Worm (Caenorhabditis elegans) whole organism, L2 larva: ENCODE data around the gene zig-12.
A peak's percentile ranks its signal among the peaks of the same experiment; 100 is the strongest.

Experiments
- C34F6.9 ChIP-seq: fragments of 150-350 bp; optimal IDR thresholded peaks from 2 replicates; lab custom pipeline; 2014; ENCODE audit warnings: missing biosample characterization, missing genetic modification characterization
- F13H6.1 ChIP-seq: sonication (generic microtip); optimal IDR thresholded peaks from 2 replicates; lab custom pipeline; 2016; ENCODE audit warnings: missing genetic modification characterization, missing compliant biosample characterization
- aly-2 ChIP-seq: fragments of 150-350 bp; optimal IDR thresholded peaks from 2 replicates; lab custom pipeline; 2014; ENCODE audit warnings: missing biosample characterization, missing genetic modification characterization
- ama-1 ChIP-seq: fragments of 150-350 bp; optimal IDR thresholded peaks from 2 replicates; lab custom pipeline; 2018; ENCODE audit warnings: inconsistent platforms
- blmp-1 ChIP-seq: sonication (generic microtip); optimal IDR thresholded peaks from 2 replicates; lab custom pipeline; 2017; ENCODE audit warnings: missing genetic modification characterization, mild to moderate bottlenecking, missing compliant biosample characterization, antibody characterized with exemption, moderate library complexity; ENCODE audit not compliant: insufficient read depth
- ceh-82 ChIP-seq: fragments of 150-350 bp; optimal IDR thresholded peaks from 2 replicates; lab custom pipeline; 2014; ENCODE audit warnings: missing biosample characterization, missing genetic modification characterization
- crh-2 ChIP-seq: sonication (generic microtip); optimal IDR thresholded peaks from 2 replicates; lab custom pipeline; 2017; ENCODE audit warnings: missing biosample characterization, missing genetic modification characterization
- dmd-4 ChIP-seq: sonication (generic microtip); optimal IDR thresholded peaks from 2 replicates; lab custom pipeline; 2017; ENCODE audit warnings: missing biosample characterization, missing genetic modification characterization
- egl-27 ChIP-seq: sonication (generic microtip); optimal IDR thresholded peaks from 3 replicates; lab custom pipeline; 2017; ENCODE audit warnings: missing biosample characterization, missing genetic modification reagents, missing genetic modification characterization
- elt-1 ChIP-seq: fragments of 150-350 bp; optimal IDR thresholded peaks from 2 replicates; lab custom pipeline; 2014; ENCODE audit warnings: missing biosample characterization, missing genetic modification characterization
- elt-3 ChIP-seq: sonication (generic microtip); optimal IDR thresholded peaks from 2 replicates; lab custom pipeline; 2017; ENCODE audit warnings: missing biosample characterization, missing genetic modification characterization
- gmeb-1 ChIP-seq: fragments of 150-350 bp; optimal IDR thresholded peaks from 2 replicates; lab custom pipeline; 2014; ENCODE audit warnings: missing biosample characterization, missing genetic modification characterization
- lin-11 ChIP-seq: fragments of 150-350 bp; sonication (generic microtip); optimal IDR thresholded peaks from 2 replicates; lab custom pipeline; 2014; ENCODE audit warnings: missing biosample characterization, missing genetic modification characterization, inconsistent platforms, mixed read lengths
- lin-13 ChIP-seq: fragments of 150-350 bp; optimal IDR thresholded peaks from 2 replicates; lab custom pipeline; 2014; ENCODE audit warnings: missing biosample characterization, missing genetic modification reagents, missing genetic modification characterization
- lin-39 ChIP-seq: fragments of 150-350 bp; optimal IDR thresholded peaks from 2 replicates; lab custom pipeline; 2014; ENCODE audit warnings: missing biosample characterization, missing genetic modification reagents, missing genetic modification characterization
- lsy-2 ChIP-seq, 2 experiments: fragments of 150-350 bp in 1 of 2; sonication (generic microtip) in 1 of 2; optimal IDR thresholded peaks; 2 replicates each; lab custom pipeline; 2014 to 2017; ENCODE audit warnings: missing biosample characterization in 2 of 2, missing genetic modification characterization in 2 of 2
- mab-5 ChIP-seq: fragments of 150-350 bp; optimal IDR thresholded peaks from 2 replicates; lab custom pipeline; 2014; ENCODE audit warnings: missing biosample characterization, missing genetic modification characterization
- mbf-1 ChIP-seq: sonication (generic microtip); optimal IDR thresholded peaks from 2 replicates; lab custom pipeline; 2017; ENCODE audit warnings: missing biosample characterization, missing genetic modification characterization
- mdl-1 ChIP-seq, 2 experiments: fragments of 150-350 bp in 1 of 2; sonication (generic microtip) in 1 of 2; optimal IDR thresholded peaks; 2 replicates each; lab custom pipeline; 2017; ENCODE audit warnings: missing biosample characterization in 2 of 2, missing genetic modification characterization in 2 of 2
- nhr-10 ChIP-seq: sonication (generic microtip); optimal IDR thresholded peaks from 2 replicates; lab custom pipeline; 2017; ENCODE audit warnings: missing biosample characterization, missing genetic modification characterization
- nhr-11 ChIP-seq: fragments of 150-350 bp; optimal IDR thresholded peaks from 2 replicates; lab custom pipeline; 2014; ENCODE audit warnings: missing biosample characterization, missing genetic modification characterization
- nhr-12 ChIP-seq: fragments of 150-350 bp; optimal IDR thresholded peaks from 2 replicates; lab custom pipeline; 2014; ENCODE audit warnings: missing biosample characterization, missing genetic modification characterization
- nhr-129 ChIP-seq: fragments of 150-350 bp; optimal IDR thresholded peaks from 2 replicates; lab custom pipeline; 2014; ENCODE audit warnings: missing biosample characterization, missing genetic modification characterization
- nhr-21 ChIP-seq: fragments of 150-350 bp; optimal IDR thresholded peaks from 2 replicates; lab custom pipeline; 2014; ENCODE audit warnings: missing biosample characterization, missing genetic modification characterization
- nhr-237 ChIP-seq: fragments of 150-350 bp; optimal IDR thresholded peaks from 2 replicates; lab custom pipeline; 2014; ENCODE audit warnings: missing biosample characterization, missing genetic modification characterization
- nhr-25 ChIP-seq: fragments of 150-350 bp; sonication (generic microtip); optimal IDR thresholded peaks from 3 replicates; lab custom pipeline; 2014; ENCODE audit warnings: missing biosample characterization, missing genetic modification characterization
- nhr-6 ChIP-seq: fragments of 150-350 bp; optimal IDR thresholded peaks from 2 replicates; lab custom pipeline; 2014; ENCODE audit warnings: missing biosample characterization, missing genetic modification characterization
- nhr-77 ChIP-seq: fragments of 150-350 bp; optimal IDR thresholded peaks from 2 replicates; lab custom pipeline; 2014; ENCODE audit warnings: missing biosample characterization, missing genetic modification characterization
- peb-1 ChIP-seq: fragments of 150-350 bp; optimal IDR thresholded peaks from 2 replicates; lab custom pipeline; 2014; ENCODE audit warnings: missing biosample characterization, missing genetic modification characterization
- sem-4 ChIP-seq: fragments of 150-350 bp; optimal IDR thresholded peaks from 2 replicates; lab custom pipeline; 2014; ENCODE audit warnings: missing biosample characterization, missing genetic modification reagents, missing genetic modification characterization
- skn-1 ChIP-seq: sonication (generic microtip); optimal IDR thresholded peaks from 2 replicates; lab custom pipeline; 2017; ENCODE audit warnings: missing biosample characterization, missing genetic modification characterization
- sma-3 ChIP-seq: sonication (generic microtip); optimal IDR thresholded peaks from 2 replicates; lab custom pipeline; 2016; ENCODE audit warnings: missing genetic modification reagents, missing genetic modification characterization, missing compliant biosample characterization
- sma-9 ChIP-seq, 2 experiments: fragments of 150-350 bp in 1 of 2; sonication (generic microtip) in 1 of 2; optimal IDR thresholded peaks; 2 replicates each; lab custom pipeline; 2014 to 2016; ENCODE audit warnings: missing genetic modification characterization in 2 of 2, mild to moderate bottlenecking in 1 of 2, missing biosample characterization in 1 of 2, missing compliant biosample characterization in 1 of 2, missing genetic modification reagents in 1 of 2, moderate library complexity in 1 of 2
- snpc-4 ChIP-seq: fragments of 150-350 bp; optimal IDR thresholded peaks from 2 replicates; lab custom pipeline; 2014; ENCODE audit warnings: missing biosample characterization, missing genetic modification characterization
- unc-39 ChIP-seq: fragments of 150-350 bp; optimal IDR thresholded peaks from 2 replicates; lab custom pipeline; 2014; ENCODE audit warnings: missing biosample characterization, missing genetic modification characterization
- unc-55 ChIP-seq: fragments of 150-350 bp; sonication (generic microtip); optimal IDR thresholded peaks from 3 replicates; lab custom pipeline; 2014; ENCODE audit warnings: missing biosample characterization, missing genetic modification reagents, missing genetic modification characterization
- zag-1 ChIP-seq: fragments of 150-350 bp; optimal IDR thresholded peaks from 2 replicates; lab custom pipeline; 2014; ENCODE audit warnings: missing biosample characterization, missing genetic modification characterization
- ztf-1 ChIP-seq: fragments of 200-800 bp; sonication (Bioruptor generic); conservative IDR thresholded peaks from 2 replicates; pipeline ENCODE4 v1.3.6; 2022; ENCODE audit warnings: missing genetic modification characterization, missing compliant biosample characterization
- ztf-11 ChIP-seq: sonication (generic microtip); optimal IDR thresholded peaks from 2 replicates; lab custom pipeline; 2017; ENCODE audit warnings: missing biosample characterization, missing genetic modification characterization

zig-12 gene

DNA sequence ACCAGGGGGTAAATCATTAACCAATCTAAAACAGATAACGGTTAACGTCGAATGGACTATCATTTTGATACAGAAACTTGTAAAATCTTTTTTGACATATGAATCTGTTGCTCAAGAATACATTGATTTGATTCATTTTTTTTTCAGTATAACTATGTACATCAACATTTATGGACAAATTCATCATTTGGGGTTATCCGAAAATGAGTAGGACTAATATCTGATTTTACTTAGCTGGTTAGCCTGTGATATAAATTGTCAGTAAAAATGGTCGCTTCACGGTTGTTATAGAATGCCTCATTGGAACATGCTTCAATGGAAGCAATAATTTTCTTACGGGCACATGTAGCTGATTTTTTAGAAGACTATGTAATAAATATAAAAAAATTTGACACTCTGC, 33.9 kb downstream of the zig-12 start:
- TF ChIP-seq ztf-11 (tag; lab: Kevin White, UChicago), result no peak
- TF ChIP-seq crh-2 (tag; lab: Kevin White, UChicago), result no peak
- TF ChIP-seq nhr-77, result no peak
- no peak for TF ChIP-seq snpc-4
- TF ChIP-seq C34F6.9 (tag; lab: Kevin White, UChicago), result no peak
- TF ChIP-seq mab-5, result no peak
- no peak for TF ChIP-seq nhr-6
- TF ChIP-seq blmp-1, result no peak
- no peak for TF ChIP-seq nhr-21
- no peak for TF ChIP-seq elt-3 (tag; lab: Kevin White, UChicago)
- no peak for TF ChIP-seq ceh-82 (tag; lab: Kevin White, UChicago)
- no peak for TF ChIP-seq nhr-237 (tag; lab: Kevin White, UChicago)
- no peak for TF ChIP-seq sma-3
- TF ChIP-seq, all 48 proteins: peak for 0

DNA sequence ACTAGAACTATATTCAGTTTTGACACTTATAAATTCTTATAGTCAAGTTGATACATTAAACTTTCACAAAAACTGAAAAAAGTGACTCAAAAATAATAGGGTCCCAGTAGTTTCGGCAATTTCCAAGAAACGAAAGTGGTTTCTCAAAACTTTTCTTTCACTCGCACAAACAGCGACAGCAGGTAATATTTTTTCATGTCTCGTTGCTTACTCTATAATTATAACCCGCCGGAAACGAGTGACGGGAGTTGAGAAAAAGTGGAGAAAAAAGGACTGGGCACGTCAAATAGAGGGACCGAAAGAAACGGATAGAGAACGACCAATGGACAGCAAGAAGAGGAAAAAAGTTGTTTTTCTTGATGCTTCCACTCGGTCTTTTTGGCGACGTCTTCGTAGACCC, 36.2 kb downstream of the zig-12 start:
- TF ChIP-seq lsy-2 (tag; optimal IDR thresholded peaks at IDR 0.05; lab: Kevin White, UChicago) (no peak), nhr-12 (tag; lab: Kevin White, UChicago) (no peak), crh-2 (tag; lab: Kevin White, UChicago) (no peak), nhr-21 (no peak), unc-55 (GFP tag; lab: Kevin White, UChicago) (no peak), elt-1 (tag; lab: Kevin White, UChicago) (no peak), gmeb-1 (tag; lab: Kevin White, UChicago) (no peak), zag-1 (tag; lab: Kevin White, UChicago) (no peak)
- TF ChIP-seq, all 48 proteins: peak for 0

- TF ChIP-seq gmeb-1 (tag; lab: Kevin White, UChicago) (no peak), elt-1 (tag; lab: Kevin White, UChicago) (no peak), mab-5 (no peak), aly-2 (no peak), mdl-1 (tag; optimal IDR thresholded peaks at IDR 0.05; lab: Kevin White, UChicago) (no peak), sem-4 (tag; lab: Kevin White, UChicago) (no peak), lin-11 (tag; lab: Kevin White, UChicago) (no peak), nhr-25 (tag; lab: Kevin White, UChicago) (no peak), ztf-11 (tag; lab: Kevin White, UChicago) (no peak), nhr-10 (tag; lab: Kevin White, UChicago) (no peak), nhr-129 (tag; lab: Kevin White, UChicago) (no peak), unc-39 (no peak), blmp-1 (no peak), lin-13 (GFP tag; lab: Kevin White, UChicago) (no peak), nhr-77 (no peak)
Measured at ce11 chrX:8800355-8800754, 36.6 kb downstream of the zig-12 start.

- no peak for TF ChIP-seq lin-39
- no peak for TF ChIP-seq nhr-12 (tag; lab: Kevin White, UChicago)
- TF ChIP-seq C34F6.9 (tag; lab: Kevin White, UChicago), result peak; percentile 20
- no peak for TF ChIP-seq nhr-237 (tag; lab: Kevin White, UChicago)
- no peak for TF ChIP-seq mab-5
- peak; percentile 32 for TF ChIP-seq egl-27 (tag; lab: Kevin White, UChicago)
- no peak for TF ChIP-seq lin-13 (GFP tag; lab: Kevin White, UChicago)
- no peak for TF ChIP-seq dmd-4 (tag; lab: Kevin White, UChicago)
- no peak for TF ChIP-seq nhr-11 (tag; lab: Kevin White, UChicago)
- no peak for TF ChIP-seq sem-4 (tag; lab: Kevin White, UChicago)
- no peak for TF ChIP-seq nhr-10 (tag; lab: Kevin White, UChicago)
- TF ChIP-seq nhr-25 (tag; lab: Kevin White, UChicago), result no peak
- TF ChIP-seq sma-9 (GFP tag; optimal IDR thresholded peaks at IDR 0.05; lab: Kevin White, UChicago), result peak; percentile 46
- TF ChIP-seq sma-9 (tag; optimal IDR thresholded peaks at IDR 0.05; lab: Kevin White, UChicago), result no peak
- peak in 1 of 2 experiments; percentile 40 for TF ChIP-seq lsy-2 (tag; optimal IDR thresholded peaks at IDR 0.05; lab: Kevin White, UChicago)
- no peak for TF ChIP-seq elt-3 (tag; lab: Kevin White, UChicago)
- no peak for TF ChIP-seq ztf-1 (GFP tag; lab: Robert Waterston, UW)
- TF ChIP-seq ama-1, result no peak
- TF ChIP-seq skn-1, result no peak
- TF ChIP-seq mdl-1 (tag; optimal IDR thresholded peaks at IDR 0.05; lab: Kevin White, UChicago), result peak in 1 of 2 experiments; percentile 7
- TF ChIP-seq mbf-1, result no peak
- no peak for TF ChIP-seq F13H6.1 (tag; lab: Kevin White, UChicago)
- no peak for TF ChIP-seq peb-1 (tag; lab: Kevin White, UChicago)
- no peak for TF ChIP-seq gmeb-1 (tag; lab: Kevin White, UChicago)
- TF ChIP-seq lin-11 (tag; lab: Kevin White, UChicago), result no peak
- no peak for TF ChIP-seq elt-1 (tag; lab: Kevin White, UChicago)
- no peak for TF ChIP-seq blmp-1
- TF ChIP-seq, all 48 proteins: peak for 5
Measured at ce11 chrX:8800983-8801382, 37.3 kb downstream of the zig-12 start.
